Fruit fly (Drosophila melanogaster) whole organism, embryonic: Measurements from ENCODE around the gene DNAlig4.

ENCODE experiments used
- Asciz ChIP-seq: fragments of 200-800 bp; sonication (Bioruptor generic); optimal IDR thresholded peaks from 2 replicates; lab custom pipeline; 2017; ENCODE audit warnings: missing biosample characterization, mild to moderate bottlenecking, missing genetic modification characterization, missing genetic modification reagents
- BtbVII ChIP-seq: fragments of 200-800 bp; sonication (Bioruptor generic); optimal IDR thresholded peaks from 3 replicates; lab custom pipeline; 2017; ENCODE audit warnings: missing biosample characterization, mild to moderate bottlenecking, missing genetic modification characterization
- C15 ChIP-seq: fragments of 200-800 bp; sonication (Bioruptor generic); IDR thresholded peaks from 3 replicates; pipeline ENCODE4 v1.3.6; 2022; ENCODE audit warnings: missing biosample characterization, missing genetic modification characterization
- CG11085 ChIP-seq: fragments of 200-800 bp; sonication (Bioruptor generic); IDR thresholded peaks from 2 replicates; pipeline ENCODE4 v1.3.6; 2022; ENCODE audit warnings: missing biosample characterization, missing genetic modification characterization
- CG12744 ChIP-seq: fragments of 200-800 bp; sonication (Bioruptor generic); optimal IDR thresholded peaks from 2 replicates; lab custom pipeline; 2016; ENCODE audit warnings: missing biosample characterization, missing genetic modification characterization
- CG17186 ChIP-seq: fragments of 200-800 bp; sonication (Bioruptor generic); optimal IDR thresholded peaks from 3 replicates; lab custom pipeline; 2017; ENCODE audit warnings: missing biosample characterization, missing genetic modification reagents, missing genetic modification characterization
- CG2678 ChIP-seq: fragments of 200-800 bp; sonication (Bioruptor generic); optimal IDR thresholded peaks from 3 replicates; lab custom pipeline; 2019; ENCODE audit warnings: missing biosample characterization, mild to moderate bottlenecking, missing genetic modification characterization, moderate library complexity
- CG2712 ChIP-seq: fragments of 200-800 bp; optimal IDR thresholded peaks from 3 replicates; lab custom pipeline; 2019; ENCODE audit warnings: missing biosample characterization, mild to moderate bottlenecking, missing genetic modification characterization, moderate library complexity
- CG30431 ChIP-seq: fragments of 200-800 bp; sonication (Bioruptor generic); optimal IDR thresholded peaks from 2 replicates; lab custom pipeline; 2017; ENCODE audit warnings: missing biosample characterization, missing genetic modification characterization
- CG31365 ChIP-seq: fragments of 200-800 bp; sonication (Bioruptor generic); optimal IDR thresholded peaks from 2 replicates; lab custom pipeline; 2018; ENCODE audit warnings: missing biosample characterization, mild to moderate bottlenecking, missing genetic modification characterization
- CG31388 ChIP-seq: fragments of 200-800 bp; sonication (Bioruptor generic); optimal IDR thresholded peaks from 2 replicates; lab custom pipeline; 2016; ENCODE audit warnings: missing biosample characterization, missing genetic modification characterization
- CG3163 ChIP-seq: fragments of 200-800 bp; sonication (Bioruptor generic); optimal IDR thresholded peaks from 3 replicates; lab custom pipeline; 2016; ENCODE audit warnings: missing biosample characterization, missing genetic modification characterization
- CG33213 ChIP-seq: fragments of 200-800 bp; sonication (Bioruptor generic); optimal IDR thresholded peaks from 3 replicates; lab custom pipeline; 2016; ENCODE audit warnings: missing biosample characterization, missing genetic modification characterization
- CG4328 ChIP-seq: fragments of 200-800 bp; sonication (Bioruptor generic); optimal IDR thresholded peaks from 3 replicates; lab custom pipeline; 2017; ENCODE audit warnings: missing biosample characterization, missing genetic modification reagents, missing genetic modification characterization
- CG4617 ChIP-seq: fragments of 200-800 bp; sonication (Bioruptor generic); optimal IDR thresholded peaks from 3 replicates; lab custom pipeline; 2016; ENCODE audit warnings: missing biosample characterization, missing genetic modification characterization, borderline replicate concordance
- CG4707 ChIP-seq: fragments of 200-800 bp; sonication (Bioruptor generic); optimal IDR thresholded peaks from 2 replicates; lab custom pipeline; 2018; ENCODE audit warnings: missing biosample characterization, mild to moderate bottlenecking, missing genetic modification characterization, moderate library complexity
- CG4854 ChIP-seq: fragments of 200-800 bp; sonication (Bioruptor generic); optimal IDR thresholded peaks from 2 replicates; lab custom pipeline; 2016; ENCODE audit warnings: missing biosample characterization, missing genetic modification characterization, inconsistent platforms
- CG6689 ChIP-seq: fragments of 200-800 bp; sonication (Bioruptor generic); IDR thresholded peaks from 2 replicates; pipeline ENCODE4 v1.3.6; 2022; ENCODE audit warnings: missing biosample characterization, missing genetic modification characterization
- CG8281 ChIP-seq: fragments of 200-800 bp; sonication (Bioruptor generic); optimal IDR thresholded peaks from 2 replicates; lab custom pipeline; 2018; ENCODE audit warnings: missing biosample characterization, mild to moderate bottlenecking, missing genetic modification characterization, moderate library complexity
- CG8359 ChIP-seq: fragments of 200-800 bp; sonication (Bioruptor generic); optimal IDR thresholded peaks from 2 replicates; lab custom pipeline; 2017; ENCODE audit warnings: missing biosample characterization, mild to moderate bottlenecking, missing genetic modification characterization, borderline replicate concordance
- CG8478 ChIP-seq: fragments of >200 bp; optimal IDR thresholded peaks from 2 replicates; lab custom pipeline; 2018
- CG8924 ChIP-seq: fragments of 200-800 bp; optimal IDR thresholded peaks from 3 replicates; lab custom pipeline; 2019; ENCODE audit warnings: missing biosample characterization, mild to moderate bottlenecking, missing genetic modification characterization, moderate library complexity
- CG8944 ChIP-seq: fragments of 200-800 bp; sonication (Bioruptor generic); optimal IDR thresholded peaks from 3 replicates; lab custom pipeline; 2016; ENCODE audit warnings: missing biosample characterization, missing genetic modification characterization
- HHEX ChIP-seq: fragments of 200-800 bp; sonication (Bioruptor generic); optimal IDR thresholded peaks from 3 replicates; lab custom pipeline; 2017; ENCODE audit warnings: missing biosample characterization, mild to moderate bottlenecking, missing genetic modification characterization, missing genetic modification reagents
- Hr39 ChIP-seq: fragments of >200 bp; optimal IDR thresholded peaks from 2 replicates; lab custom pipeline; 2017
- NFAT ChIP-seq: fragments of 200-800 bp; sonication (Bioruptor generic); IDR thresholded peaks from 2 replicates; pipeline ENCODE4 v1.3.6; 2022; ENCODE audit warnings: missing biosample characterization, missing genetic modification characterization
- Side ChIP-seq: fragments of 200-800 bp; sonication (Bioruptor generic); optimal IDR thresholded peaks from 2 replicates; lab custom pipeline; 2016; ENCODE audit warnings: missing biosample characterization, missing genetic modification characterization
- Ssrp ChIP-seq: fragments of 200-800 bp; sonication (Bioruptor generic); optimal IDR thresholded peaks from 2 replicates; lab custom pipeline; 2018; ENCODE audit warnings: missing biosample characterization, mild to moderate bottlenecking, missing genetic modification characterization, moderate library complexity
- TFAM ChIP-seq: fragments of 200-800 bp; sonication (Bioruptor generic); optimal IDR thresholded peaks from 2 replicates; lab custom pipeline; 2017; ENCODE audit warnings: missing biosample characterization, missing genetic modification characterization, inconsistent platforms
- croc ChIP-seq: fragments of 200-800 bp; sonication (Bioruptor generic); conservative IDR thresholded peaks from 3 replicates; pipeline ENCODE4 v1.3.6; 2022; ENCODE audit warnings: missing biosample characterization, missing genetic modification characterization
- cwo ChIP-seq: fragments of 200-800 bp; sonication (Bioruptor generic); optimal IDR thresholded peaks from 3 replicates; lab custom pipeline; 2017; ENCODE audit warnings: missing biosample characterization, missing genetic modification characterization, mild to moderate bottlenecking, moderate library complexity, missing genetic modification reagents
- disco-r ChIP-seq: fragments of 200-800 bp; sonication (Bioruptor generic); optimal IDR thresholded peaks from 2 replicates; lab custom pipeline; 2016; ENCODE audit warnings: missing biosample characterization, missing genetic modification characterization
- dpn ChIP-seq, 2 experiments: fragments of 200-800 bp; sonication (Bioruptor generic); optimal IDR thresholded peaks; 3 replicates each; lab custom pipeline; 2016; ENCODE audit warnings: missing biosample characterization in 2 of 2, missing genetic modification characterization in 2 of 2
- emc ChIP-seq: fragments of 200-800 bp; sonication (Bioruptor generic); optimal IDR thresholded peaks from 2 replicates; lab custom pipeline; 2016; ENCODE audit warnings: missing biosample characterization, missing genetic modification characterization
- ftz-f1 ChIP-seq: fragments of 200-800 bp; sonication (Bioruptor generic); optimal IDR thresholded peaks from 2 replicates; lab custom pipeline; 2016; ENCODE audit warnings: missing biosample characterization, missing genetic modification characterization
- gce ChIP-seq: fragments of 200-800 bp; sonication (Bioruptor generic); IDR thresholded peaks from 3 replicates; pipeline ENCODE4 v1.3.6; 2022; ENCODE audit warnings: missing biosample characterization, missing genetic modification characterization
- gsb ChIP-seq: fragments of 200-800 bp; sonication (Bioruptor generic); IDR thresholded peaks from 2 replicates; pipeline ENCODE4 v1.3.6; 2022; ENCODE audit warnings: missing biosample characterization, missing genetic modification characterization
- jigr1 ChIP-seq: fragments of 200-800 bp; sonication (Bioruptor generic); IDR thresholded peaks from 3 replicates; pipeline ENCODE4 v1.3.6; 2022; ENCODE audit warnings: missing biosample characterization, missing genetic modification characterization
- jumu ChIP-seq: fragments of 200-800 bp; sonication (Bioruptor generic); optimal IDR thresholded peaks from 3 replicates; lab custom pipeline; 2016; ENCODE audit warnings: missing biosample characterization, missing genetic modification characterization
- kah ChIP-seq: fragments of 200-800 bp; sonication (Bioruptor generic); optimal IDR thresholded peaks from 2 replicates; lab custom pipeline; 2018; ENCODE audit warnings: missing biosample characterization, mild to moderate bottlenecking, missing genetic modification characterization
- lab ChIP-seq: fragments of 200-800 bp; sonication (Bioruptor generic); optimal IDR thresholded peaks from 3 replicates; lab custom pipeline; 2017; ENCODE audit warnings: missing biosample characterization, missing genetic modification characterization, mild to moderate bottlenecking, moderate library complexity, missing genetic modification reagents
- mam ChIP-seq: fragments of 200-800 bp; sonication (Bioruptor generic); optimal IDR thresholded peaks from 3 replicates; lab custom pipeline; 2016; ENCODE audit warnings: missing biosample characterization, missing genetic modification characterization
- odd ChIP-seq: fragments of 200-800 bp; sonication (Bioruptor generic); optimal IDR thresholded peaks from 2 replicates; lab custom pipeline; 2017; ENCODE audit warnings: missing biosample characterization, mild to moderate bottlenecking, missing genetic modification characterization
- pita ChIP-seq: fragments of 200-800 bp; sonication (Bioruptor generic); optimal IDR thresholded peaks from 2 replicates; lab custom pipeline; 2017; ENCODE audit warnings: missing biosample characterization, mild to moderate bottlenecking, missing genetic modification characterization
- prd ChIP-seq, 3 experiments: fragments of >200 bp in 2 of 3; fragments of 200-800 bp in 1 of 3; sonication (Bioruptor generic) in 1 of 3; optimal IDR thresholded peaks in 2 of 3; IDR thresholded peaks in 1 of 3; 2 replicates in 2 of 3; 3 replicates in 1 of 3; pipeline versions ENCODE4 v1.3.6 to Lab custom; 2017 to 2022; ENCODE audit warnings: missing biosample characterization in 1 of 3, missing genetic modification characterization in 1 of 3
- psq ChIP-seq: fragments of 200-800 bp; sonication (Bioruptor generic); optimal IDR thresholded peaks from 2 replicates; lab custom pipeline; 2017; ENCODE audit warnings: missing biosample characterization, missing genetic modification characterization
- sens-2 ChIP-seq: fragments of 200-800 bp; sonication (Bioruptor generic); IDR thresholded peaks from 2 replicates; pipeline ENCODE4 v1.3.6; 2022; ENCODE audit warnings: missing biosample characterization, missing genetic modification characterization
- slbo ChIP-seq: fragments of 200-800 bp; sonication (Bioruptor generic); IDR thresholded peaks from 2 replicates; pipeline ENCODE4 v1.3.6; 2022; ENCODE audit warnings: missing biosample characterization, missing genetic modification characterization
- tll ChIP-seq, 2 experiments: fragments of 200-800 bp in 1 of 2; fragments of >200 bp in 1 of 2; sonication (Bioruptor generic) in 1 of 2; optimal IDR thresholded peaks; 2 replicates each; lab custom pipeline; 2017 to 2019; ENCODE audit warnings: missing biosample characterization in 2 of 2, missing genetic modification characterization in 2 of 2, mild to moderate bottlenecking in 1 of 2, moderate library complexity in 1 of 2
- tx ChIP-seq: fragments of 200-800 bp; sonication (Bioruptor generic); optimal IDR thresholded peaks from 2 replicates; lab custom pipeline; 2016; ENCODE audit warnings: missing biosample characterization, missing genetic modification characterization

The DNAlig4 gene

DNA sequence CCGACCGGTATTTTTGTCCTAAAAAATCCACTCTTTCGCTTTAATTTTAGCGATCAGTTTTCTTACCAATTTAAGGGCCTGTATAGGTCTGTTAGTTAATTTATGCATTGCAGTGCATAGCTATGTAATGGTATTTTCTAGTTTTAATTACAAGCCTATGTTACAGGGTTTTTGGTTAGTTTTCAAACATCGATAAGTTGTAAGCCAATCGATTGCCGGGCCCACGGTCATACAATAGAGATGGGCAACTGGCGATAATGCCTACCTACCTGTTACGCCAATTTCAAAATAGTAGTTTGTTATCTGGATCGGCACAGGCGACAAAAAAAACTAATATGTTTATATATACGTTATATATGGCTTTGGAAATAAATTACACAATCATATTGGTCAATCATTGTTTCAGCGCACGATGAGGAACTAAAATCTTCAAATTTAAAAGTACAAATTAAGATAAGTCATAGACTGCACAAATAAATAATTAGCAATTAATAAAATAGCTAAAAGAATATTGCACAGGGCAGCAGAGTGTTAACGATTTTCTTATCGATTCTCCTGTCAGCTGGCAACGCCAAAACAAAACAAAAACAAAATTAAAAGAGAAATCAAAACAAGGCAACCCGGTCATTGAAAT, 51.1 kb downstream of the DNAlig4 start, which contains the start of the genes tth and Tango2 (continued):
- TF ChIP-seq CG2678: peak; percentile 87
- TF ChIP-seq CG31365 (tag; lab: Kevin White, UChicago): no peak
- TF ChIP-seq CG33213 (GFP tag; lab: Kevin White, UChicago): no peak
- no peak for TF ChIP-seq Asciz
- TF ChIP-seq jigr1 (GFP tag; lab: Robert Waterston, UW): no peak
- TF ChIP-seq CG31388: no peak
- no peak for TF ChIP-seq CG30431
- peak; percentile 75 for TF ChIP-seq CG8924 (tag; lab: Kevin White, UChicago)
- no peak for TF ChIP-seq CG4328
- TF ChIP-seq Side (GFP tag; lab: Kevin White, UChicago): peak; percentile 54
- no peak for TF ChIP-seq CG17186 (GFP tag; lab: Kevin White, UChicago)
- TF ChIP-seq odd (GFP tag; lab: Kevin White, UChicago): no peak
- TF ChIP-seq sens-2: no peak
- TF ChIP-seq HHEX: peak; percentile 60
- TF ChIP-seq disco-r (GFP tag; lab: Kevin White, UChicago): no peak
- TF ChIP-seq NFAT (GFP tag; lab: Robert Waterston, UW): peak; percentile 90
- TF ChIP-seq psq (GFP tag; lab: Kevin White, UChicago): no peak
- no peak for TF ChIP-seq pita (GFP tag; lab: Kevin White, UChicago)
- TF ChIP-seq C15 (GFP tag; lab: Robert Waterston, UW): 0 out of 3 replicates have a peak, but pooled peaks have one; percentile 49
- peak; percentile 89 for TF ChIP-seq slbo (GFP tag; lab: Robert Waterston, UW)
- TF ChIP-seq CG4854 (GFP tag; lab: Kevin White, UChicago): peak; percentile 3
- peak; percentile 70 for TF ChIP-seq CG2712 (tag; lab: Kevin White, UChicago)
- TF ChIP-seq CG11085 (GFP tag; lab: Robert Waterston, UW): peak; percentile 26; the same call in 1 of the 2 replicates
- no peak for TF ChIP-seq emc
- no peak for TF ChIP-seq lab
- TF ChIP-seq dpn (GFP tag; optimal IDR thresholded peaks at IDR 0.05; lab: Kevin White, UChicago): peak; percentile 72 to 76
- no peak for TF ChIP-seq CG8281 (tag; lab: Kevin White, UChicago)
- peak; percentile 70 for TF ChIP-seq Ssrp (tag; lab: Kevin White, UChicago)
- peak; percentile 52 for TF ChIP-seq CG8944 (GFP tag; lab: Kevin White, UChicago)
- TF ChIP-seq TFAM (GFP tag; lab: Kevin White, UChicago): no peak
- peak; percentile 45 for TF ChIP-seq CG12744
- peak; percentile 52 for TF ChIP-seq gsb (GFP tag; lab: Robert Waterston, UW)
- TF ChIP-seq gce (GFP tag; lab: Robert Waterston, UW): no peak; the same call in 2 of the 3 replicates
- no peak for TF ChIP-seq Hr39
- no peak for TF ChIP-seq CG4707 (GFP tag; lab: Kevin White, UChicago)
- TF ChIP-seq CG6689 (GFP tag; lab: Robert Waterston, UW): peak; percentile 70
- TF ChIP-seq cwo (GFP tag; lab: Kevin White, UChicago): peak; percentile 67
- TF ChIP-seq ftz-f1: no peak
- TF ChIP-seq CG4617 (GFP tag; lab: Kevin White, UChicago): peak; percentile 27
- TF ChIP-seq BtbVII (GFP tag; lab: Kevin White, UChicago): peak; percentile 51
- peak; percentile 45 for TF ChIP-seq tx (GFP tag; lab: Kevin White, UChicago)
- TF ChIP-seq croc (GFP tag; lab: Robert Waterston, UW): no peak
- peak; percentile 43 for TF ChIP-seq jumu (GFP tag; lab: Kevin White, UChicago)
- peak; percentile 25 for TF ChIP-seq CG3163
- peak; percentile 20 for TF ChIP-seq CG8359 (GFP tag; lab: Kevin White, UChicago)
- no peak for TF ChIP-seq CG8478 (lab: Kevin White, UChicago)
- peak; percentile 84 for TF ChIP-seq mam (GFP tag; lab: Kevin White, UChicago)
- TF ChIP-seq tll (GFP tag; optimal IDR thresholded peaks at IDR 0.05; lab: Kevin White, UChicago): peak in 1 of 2 experiments; percentile 16
- TF ChIP-seq prd (optimal IDR thresholded peaks at IDR 0.05; lab: Kevin White, UChicago): no peak
- TF ChIP-seq prd (GFP tag; IDR thresholded peaks at IDR 0.05; lab: Robert Waterston, UW): peak; percentile 71
- peak; percentile 18 for TF ChIP-seq kah (GFP tag; lab: Kevin White, UChicago)
